Worm (Caenorhabditis elegans): ENCODE measurements around the gene cup-16.

cup-16 gene

DNA sequence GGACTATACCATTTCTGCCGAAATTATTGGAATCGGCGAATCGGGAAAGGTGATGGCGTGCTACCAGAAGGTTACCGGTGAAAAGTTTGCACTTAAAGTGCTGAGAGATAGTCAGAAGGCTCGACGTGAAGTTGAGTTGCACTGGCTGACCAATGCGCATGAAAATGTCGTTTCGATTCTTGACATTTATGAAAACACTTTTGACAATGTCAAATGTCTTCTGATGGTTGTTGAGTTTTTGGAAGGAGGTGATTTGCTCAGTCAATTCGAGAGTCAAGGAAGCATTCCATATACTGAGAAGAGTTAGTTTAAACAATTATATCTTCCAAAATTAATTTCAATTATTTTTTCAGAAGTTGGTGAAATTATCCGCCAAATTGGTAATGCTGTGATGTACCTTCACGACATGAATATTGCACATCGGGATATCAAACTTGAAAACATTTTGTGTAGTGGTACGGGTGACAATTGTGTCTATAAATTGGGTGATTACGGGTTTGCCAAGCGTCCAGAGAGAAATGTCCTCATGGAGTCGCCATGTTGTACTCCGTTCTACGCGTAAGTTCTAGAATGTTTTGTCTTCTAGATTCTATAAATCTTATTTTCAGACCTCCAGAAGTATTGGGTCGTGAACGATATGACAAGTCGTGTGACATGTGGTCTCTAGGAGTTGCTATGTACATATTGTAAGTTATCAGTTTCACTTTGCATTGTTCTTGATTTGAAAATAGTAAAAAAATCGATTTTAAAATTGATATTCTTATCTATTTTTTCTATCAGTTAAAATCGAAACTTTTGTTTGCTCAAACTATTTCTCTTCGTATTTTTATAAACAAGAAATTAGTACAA lies 38.7 kb downstream of the cup-16 start (continued):
- TF ChIP-seq cebp-1 (GFP tag; IDR thresholded peaks at IDR 0.05) (no peak), cebp-1 (tag; optimal IDR thresholded peaks at IDR 0.05) (peak; percentile 5), ZK185.1 (tag; optimal IDR thresholded peaks at IDR 0.05; ENCODE audit: poor library complexity, severe bottlenecking) (peak; percentile 26), K11D2.4 (GFP tag; IDR thresholded peaks at IDR 0.05) (no peak; the same call in 1 of the 2 replicates), B0336.3 (GFP tag; IDR thresholded peaks at IDR 0.05) (peak; percentile 12; the same call in 1 of the 2 replicates), pbrm-1 (GFP tag; IDR thresholded peaks at IDR 0.05) (no peak), ztf-3 (GFP tag; optimal IDR thresholded peaks at IDR 0.05) (no peak), bed-1 (GFP tag; IDR thresholded peaks at IDR 0.05) (no peak), cebp-2 (GFP tag; IDR thresholded peaks at IDR 0.05) (no peak), ceh-27 (GFP tag; optimal IDR thresholded peaks at IDR 0.05) (no peak), madf-6 (GFP tag; IDR thresholded peaks at IDR 0.05) (no peak; the same call in none of the 2 replicates), mes-4 (tag; optimal IDR thresholded peaks at IDR 0.05) (no peak), attf-3 (GFP tag; conservative IDR thresholded peaks at IDR 0.05) (no peak), aptf-2 (GFP tag; conservative IDR thresholded peaks at IDR 0.05) (no peak), zfh-2 (GFP tag; conservative IDR thresholded peaks at IDR 0.05) (peak; percentile 57), attf-6 (GFP tag; IDR thresholded peaks at IDR 0.05) (no peak), snpc-1.3 (tag; optimal IDR thresholded peaks at IDR 0.05; ENCODE audit: insufficient read depth) (no peak), F57A8.1 (GFP tag; optimal IDR thresholded peaks at IDR 0.05) (no peak), F57C9.4 (tag; optimal IDR thresholded peaks at IDR 0.05) (no peak), nhr-27 (tag; optimal IDR thresholded peaks at IDR 0.05) (no peak), sptf-2 (GFP tag; optimal IDR thresholded peaks at IDR 0.05) (no peak), egrh-3 (GFP tag; IDR thresholded peaks at IDR 0.05) (no peak), nfya-1 (tag; optimal IDR thresholded peaks at IDR 0.05; ENCODE audit: borderline replicate concordance, insufficient read depth) (no peak)

ce11 chrII:8746298-8746775 lies 39.4 kb downstream of the cup-16 start:
- TF ChIP-seq chd-7 (tag; optimal IDR thresholded peaks at IDR 0.05) (no peak), Y79H2A.3 (GFP tag; conservative IDR thresholded peaks at IDR 0.05) (0 out of 2 replicates have a peak, but pooled peaks have one; percentile 6), ceh-58 (GFP tag; IDR thresholded peaks at IDR 0.05) (no peak; the same call in 1 of the 2 replicates), lsy-27 (tag; optimal IDR thresholded peaks at IDR 0.05; ENCODE audit: borderline replicate concordance, insufficient read depth) (no peak), rec-8 (tag; optimal IDR thresholded peaks at IDR 0.05) (no peak), nhr-120 (GFP tag; IDR thresholded peaks at IDR 0.05) (no peak), attf-6 (GFP tag; IDR thresholded peaks at IDR 0.05) (no peak), mel-28 (tag; optimal IDR thresholded peaks at IDR 0.05; ENCODE audit: borderline replicate concordance) (no peak), hsf-1 (GFP tag; IDR thresholded peaks at IDR 0.05) (no peak), K12H6.12 (tag; optimal IDR thresholded peaks at IDR 0.05) (no peak), fkh-3 (tag; optimal IDR thresholded peaks at IDR 0.05) (peak; percentile 31), ztf-22 (GFP tag; optimal IDR thresholded peaks at IDR 0.05) (no peak), hlh-12 (tag; optimal IDR thresholded peaks at IDR 0.05) (no peak), F57A8.1 (GFP tag; optimal IDR thresholded peaks at IDR 0.05) (peak; percentile 20), madf-10 (tag; optimal IDR thresholded peaks at IDR 0.05) (no peak), mxl-1 (tag; optimal IDR thresholded peaks at IDR 0.05) (no peak), Y53G8AR.9 (GFP tag; conservative IDR thresholded peaks at IDR 0.05) (peak; percentile 79; the same call in 1 of the 2 replicates), xnd-1 (tag; optimal IDR thresholded peaks at IDR 0.05) (no peak), lir-1 (GFP tag; conservative IDR thresholded peaks at IDR 0.05) (no peak), egl-44 (GFP tag; IDR thresholded peaks at IDR 0.05) (0 out of 2 replicates have a peak, but pooled peaks have one; percentile 16), somi-1 (GFP tag; optimal IDR thresholded peaks at IDR 0.05) (no peak), ceh-91 (GFP tag; IDR thresholded peaks at IDR 0.05) (no peak), snpc-1.1 (tag; optimal IDR thresholded peaks at IDR 0.05; ENCODE audit: insufficient read depth) (no peak), ztf-3 (GFP tag; optimal IDR thresholded peaks at IDR 0.05) (no peak), tlf-1 (GFP tag; optimal IDR thresholded peaks at IDR 0.05) (peak; percentile 52)

Measured in whole organism, young adult.